Worm (Caenorhabditis elegans) whole organism, L3 larva: Measurements from ENCODE around the gene tsp-8.
A peak's percentile ranks its signal among the peaks of the same experiment; 100 is the strongest.

Experiments used
- elt-2 ChIP-seq: sonication (generic microtip); optimal IDR thresholded peaks from 2 replicates; lab custom pipeline; 2016; ENCODE audit warnings: missing genetic modification reagents, mild to moderate bottlenecking, missing genetic modification characterization, missing compliant biosample characterization
- fos-1 ChIP-seq: fragments of 150-350 bp; optimal IDR thresholded peaks from 2 replicates; lab custom pipeline; 2014; ENCODE audit warnings: missing biosample characterization, missing genetic modification characterization
- hmg-11 ChIP-seq: sonication (generic microtip); optimal IDR thresholded peaks from 2 replicates; lab custom pipeline; 2016; ENCODE audit warnings: missing genetic modification characterization, missing compliant biosample characterization
- lin-39 ChIP-seq: fragments of 150-350 bp; optimal IDR thresholded peaks from 2 replicates; lab custom pipeline; 2018; ENCODE audit warnings: missing biosample characterization, missing genetic modification reagents, missing genetic modification characterization
- nhr-23 ChIP-seq: fragments of 150-350 bp; optimal IDR thresholded peaks from 2 replicates; lab custom pipeline; 2014; ENCODE audit warnings: missing biosample characterization, missing genetic modification reagents, missing genetic modification characterization
- nhr-237 ChIP-seq: fragments of 150-350 bp; optimal IDR thresholded peaks from 2 replicates; lab custom pipeline; 2014; ENCODE audit warnings: missing biosample characterization, missing genetic modification characterization
- nhr-28 ChIP-seq: fragments of 150-350 bp; optimal IDR thresholded peaks from 2 replicates; lab custom pipeline; 2014; ENCODE audit warnings: missing biosample characterization, missing genetic modification characterization
- nhr-67 ChIP-seq: fragments of 150-350 bp; optimal IDR thresholded peaks from 2 replicates; lab custom pipeline; 2014; ENCODE audit warnings: missing biosample characterization, missing genetic modification characterization
- nhr-76 ChIP-seq: fragments of 150-350 bp; sonication (generic microtip); optimal IDR thresholded peaks from 5 replicates; lab custom pipeline; 2014; ENCODE audit warnings: missing biosample characterization, missing genetic modification characterization
- ztf-11 ChIP-seq: fragments of 150-350 bp; optimal IDR thresholded peaks from 2 replicates; lab custom pipeline; 2014; ENCODE audit warnings: missing biosample characterization, missing genetic modification characterization

DNA sequence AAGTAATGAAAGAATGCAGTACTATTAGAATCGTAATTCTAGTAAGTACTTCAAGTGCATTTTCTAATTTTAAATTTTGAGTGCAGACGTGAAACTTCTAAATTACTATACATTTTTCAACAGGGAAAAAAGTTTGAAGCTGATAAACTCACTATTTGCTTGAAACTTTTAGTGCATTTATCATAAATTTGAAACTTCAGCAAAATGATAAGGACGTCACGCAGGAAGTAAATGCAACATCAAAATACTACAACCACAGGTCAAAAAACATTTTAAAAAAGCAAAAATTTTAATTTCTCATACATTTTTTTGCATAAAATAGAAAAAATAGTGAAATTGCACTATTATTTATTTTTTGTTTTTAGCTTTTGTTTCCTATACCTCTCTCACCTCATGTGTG lies 10.2 kb upstream of the tsp-8 start:
- TF ChIP-seq elt-2 (tag; lab: Kevin White, UChicago) (peak; percentile 65), ztf-11 (tag; lab: Kevin White, UChicago) (no peak), lin-39 (no peak), nhr-67 (tag; lab: Kevin White, UChicago) (no peak), nhr-28 (no peak), hmg-11 (no peak), nhr-76 (tag; lab: Kevin White, UChicago) (no peak), nhr-237 (tag; lab: Kevin White, UChicago) (no peak), fos-1 (tag; lab: Kevin White, UChicago) (no peak), nhr-23 (tag; lab: Kevin White, UChicago) (no peak)
